Fruit fly (Drosophila melanogaster): ENCODE measurements around the gene CG31415.

Gene CG31415

dm6 chr3R:9777941-9778360, 34.6 kb downstream of the CG31415 start, which contains the start of gene RpS29 (continued):
- peak; percentile 93 for TF ChIP-seq lab (GFP tag; optimal IDR thresholded peaks at IDR 0.05)
- peak; percentile 99 for TF ChIP-seq Med (GFP tag)
- peak; percentile 30 for TF ChIP-seq Atf-2 (GFP tag; optimal IDR thresholded peaks at IDR 0.05)
- peak; percentile 91 for TF ChIP-seq Dll (GFP tag; IDR thresholded peaks at IDR 0.05; ENCODE audit: partially characterized antibody)
- peak; percentile 85 for TF ChIP-seq bcd (GFP tag; optimal IDR thresholded peaks at IDR 0.05)
- TF ChIP-seq MBD-R2 (GFP tag; IDR thresholded peaks at IDR 0.05): peak; percentile 78
- no peak for TF ChIP-seq dimm (GFP tag; IDR thresholded peaks at IDR 0.05)
- TF ChIP-seq Rfx (GFP tag; IDR thresholded peaks at IDR 0.05): peak; percentile 95
- TF ChIP-seq hkb (optimal IDR thresholded peaks at IDR 0.05): no peak
- TF ChIP-seq hkb (GFP tag; IDR thresholded peaks at IDR 0.05): peak; percentile 52
- TF ChIP-seq gsb-n (tag; optimal IDR thresholded peaks at IDR 0.05): peak; percentile 54
- peak; percentile 84 for TF ChIP-seq vnd (GFP tag; IDR thresholded peaks at IDR 0.05; ENCODE audit: partially characterized antibody)
- peak; percentile 32 for TF ChIP-seq CG1529 (GFP tag; optimal IDR thresholded peaks at IDR 0.05)
- TF ChIP-seq inv (GFP tag; IDR thresholded peaks at IDR 0.05; ENCODE audit: partially characterized antibody): peak; percentile 92
- peak; percentile 93 for TF ChIP-seq ci (GFP tag; IDR thresholded peaks at IDR 0.05)
- TF ChIP-seq CrebB (tag; optimal IDR thresholded peaks at IDR 0.05): peak; percentile 87
- TF ChIP-seq CG3847 (GFP tag; IDR thresholded peaks at IDR 0.05): peak; percentile 97
- peak; percentile 57; the same call in 1 of the 2 replicates for TF ChIP-seq CG32767 (GFP tag; IDR thresholded peaks at IDR 0.05)
- peak; percentile 82 to 89 for TF ChIP-seq Pdp1 (GFP tag; optimal IDR thresholded peaks at IDR 0.05)
- TF ChIP-seq Fer3 (tag; optimal IDR thresholded peaks at IDR 0.05): peak; percentile 71
- peak; percentile 97 for TF ChIP-seq CG13287 (GFP tag; IDR thresholded peaks at IDR 0.05; ENCODE audit: partially characterized antibody)
- no peak for TF ChIP-seq cad (GFP tag; optimal IDR thresholded peaks at IDR 0.05)
- peak; percentile 95 for TF ChIP-seq sens (GFP tag)
- TF ChIP-seq NFAT (GFP tag; IDR thresholded peaks at IDR 0.05): peak; percentile 94
- TF ChIP-seq Usf (GFP tag; optimal IDR thresholded peaks at IDR 0.05): peak; percentile 58
- TF ChIP-seq NC2α (GFP tag; optimal IDR thresholded peaks at IDR 0.05): peak; percentile 53
- peak; percentile 88 for TF ChIP-seq CG9609 (GFP tag; optimal IDR thresholded peaks at IDR 0.05)
- TF ChIP-seq CG10959 (GFP tag; IDR thresholded peaks at IDR 0.05): peak; percentile 41; the same call in 1 of the 2 replicates
- TF ChIP-seq CG6654 (GFP tag; optimal IDR thresholded peaks at IDR 0.05): peak; percentile 1
- TF ChIP-seq jigr1 (GFP tag; IDR thresholded peaks at IDR 0.05): no peak
- TF ChIP-seq tap (tag; optimal IDR thresholded peaks at IDR 0.05): peak; percentile 38
- TF ChIP-seq CG11456 (GFP tag; IDR thresholded peaks at IDR 0.05): peak; percentile 95
- peak; percentile 81 for TF ChIP-seq CG15601 (tag; optimal IDR thresholded peaks at IDR 0.05)
- peak in 1 of 3 experiments; percentile 39 for TF ChIP-seq lola (GFP tag; optimal IDR thresholded peaks at IDR 0.05)
- TF ChIP-seq CG12104 (GFP tag; optimal IDR thresholded peaks at IDR 0.05): peak; percentile 68
- TF ChIP-seq Oli (tag; optimal IDR thresholded peaks at IDR 0.05): peak; percentile 12
- TF ChIP-seq CG17361 (GFP tag; IDR thresholded peaks at IDR 0.05): peak; percentile 68
- peak; percentile 56 for TF ChIP-seq Neu2 (GFP tag; optimal IDR thresholded peaks at IDR 0.05; ENCODE audit: borderline replicate concordance)
- peak; percentile 86 for TF ChIP-seq Side (GFP tag; optimal IDR thresholded peaks at IDR 0.05)
- TF ChIP-seq fd96Cb (tag; optimal IDR thresholded peaks at IDR 0.05): peak; percentile 8
- peak; percentile 68 for TF ChIP-seq wek (GFP tag; optimal IDR thresholded peaks at IDR 0.05)
- peak; percentile 67 for TF ChIP-seq CG16779 (GFP tag; IDR thresholded peaks at IDR 0.05)
- TF ChIP-seq CG10366 (GFP tag; IDR thresholded peaks at IDR 0.05): peak; percentile 86
- peak; percentile 62 for TF ChIP-seq Hand (GFP tag; optimal IDR thresholded peaks at IDR 0.05)
- peak; percentile 2 for TF ChIP-seq CG16815 (GFP tag; optimal IDR thresholded peaks at IDR 0.05)
- peak; percentile 65 for TF ChIP-seq tgo (GFP tag; IDR thresholded peaks at IDR 0.05)
- peak; percentile 70 for TF ChIP-seq CG9727 (GFP tag; optimal IDR thresholded peaks at IDR 0.05)
- TF ChIP-seq CG17186 (GFP tag; optimal IDR thresholded peaks at IDR 0.05): peak; percentile 90
- peak; percentile 92 for TF ChIP-seq caup (GFP tag; optimal IDR thresholded peaks at IDR 0.05; ENCODE audit: severe bottlenecking)
- TF ChIP-seq CG6689 (GFP tag; IDR thresholded peaks at IDR 0.05): peak; percentile 28; the same call in 1 of the 2 replicates
